Fruit fly (Drosophila melanogaster): ENCODE data around the gene Alg14.

The Alg14 gene

DNA sequence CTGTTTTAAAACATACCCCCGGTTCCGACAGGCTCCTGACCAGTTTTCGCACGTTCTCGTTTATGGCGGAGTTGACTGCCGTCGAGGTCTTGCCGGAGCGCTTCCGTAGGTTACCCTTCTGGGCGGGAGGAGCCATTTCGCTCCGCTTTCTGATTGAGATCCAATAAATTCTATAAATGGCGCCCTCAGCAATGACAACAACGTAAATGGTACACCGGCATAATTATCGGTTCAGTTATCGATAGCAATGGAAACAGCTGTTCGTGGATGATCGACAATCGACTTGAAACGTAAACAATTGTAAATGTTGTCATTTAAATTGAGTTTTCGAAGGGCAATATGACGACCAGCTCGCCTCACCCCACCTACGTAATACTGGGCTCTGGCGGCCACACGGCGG, at the start of gene Alg14, which contains the start of gene Grip128:
Gene Alg14, plus strand, starts transcription at position 261 of the 400 bp plus-strand sequence.
Gene Grip128, minus strand, starts transcription at position 216 of the 400 bp plus-strand sequence.
- TF ChIP-seq insv (optimal IDR thresholded peaks at IDR 0.05) (no peak), Myc (optimal IDR thresholded peaks at IDR 0.05) (no peak), psq (optimal IDR thresholded peaks at IDR 0.05) (no peak), h (optimal IDR thresholded peaks at IDR 0.05) (no peak), Sin3A (optimal IDR thresholded peaks at IDR 0.05) (no peak), ttk (optimal IDR thresholded peaks at IDR 0.05) (no peak)

dm6 chrX:15441245-15441644, 30.7 kb upstream of the Alg14 start, which contains the start of gene Cngl:
Gene Cngl, minus strand, starts transcription at chrX:15441252.
- TF ChIP-seq Sin3A (optimal IDR thresholded peaks at IDR 0.05): no peak
- TF ChIP-seq h (optimal IDR thresholded peaks at IDR 0.05): no peak
- TF ChIP-seq psq (optimal IDR thresholded peaks at IDR 0.05): no peak
- no peak for TF ChIP-seq Myc (optimal IDR thresholded peaks at IDR 0.05)
- no peak for TF ChIP-seq insv (optimal IDR thresholded peaks at IDR 0.05)
- TF ChIP-seq ttk (optimal IDR thresholded peaks at IDR 0.05): no peak

DNA sequence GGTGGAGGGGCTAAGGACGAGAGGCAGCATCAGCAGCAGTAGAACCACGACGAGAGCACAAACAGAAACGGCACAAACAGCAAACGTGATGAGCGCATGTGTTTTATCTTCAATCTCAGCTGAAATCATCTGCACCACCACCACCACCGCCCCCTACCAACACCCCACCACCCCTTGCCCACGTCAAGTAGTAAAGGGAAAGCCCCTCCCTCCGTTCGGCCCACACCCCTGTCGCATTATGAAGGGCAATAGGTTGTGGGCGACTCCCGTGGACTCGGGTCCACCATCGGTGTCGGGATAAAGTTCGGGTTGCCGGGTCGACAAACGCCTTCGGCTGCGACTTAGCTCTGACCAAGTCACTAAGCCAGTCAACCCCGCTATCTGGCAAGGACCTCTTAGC, 28.5 kb upstream of the Alg14 start:
- TF ChIP-seq Myc (optimal IDR thresholded peaks at IDR 0.05) (no peak), psq (optimal IDR thresholded peaks at IDR 0.05) (no peak), insv (optimal IDR thresholded peaks at IDR 0.05) (no peak), ttk (optimal IDR thresholded peaks at IDR 0.05) (no peak), Sin3A (optimal IDR thresholded peaks at IDR 0.05) (no peak), h (optimal IDR thresholded peaks at IDR 0.05) (no peak)

- TF ChIP-seq h (optimal IDR thresholded peaks at IDR 0.05) (no peak), ttk (optimal IDR thresholded peaks at IDR 0.05) (no peak), psq (optimal IDR thresholded peaks at IDR 0.05) (no peak), insv (optimal IDR thresholded peaks at IDR 0.05) (no peak), Myc (optimal IDR thresholded peaks at IDR 0.05) (no peak)
Observed at dm6 chrX:15448136-15448535, 23.8 kb upstream of the Alg14 start.

DNA sequence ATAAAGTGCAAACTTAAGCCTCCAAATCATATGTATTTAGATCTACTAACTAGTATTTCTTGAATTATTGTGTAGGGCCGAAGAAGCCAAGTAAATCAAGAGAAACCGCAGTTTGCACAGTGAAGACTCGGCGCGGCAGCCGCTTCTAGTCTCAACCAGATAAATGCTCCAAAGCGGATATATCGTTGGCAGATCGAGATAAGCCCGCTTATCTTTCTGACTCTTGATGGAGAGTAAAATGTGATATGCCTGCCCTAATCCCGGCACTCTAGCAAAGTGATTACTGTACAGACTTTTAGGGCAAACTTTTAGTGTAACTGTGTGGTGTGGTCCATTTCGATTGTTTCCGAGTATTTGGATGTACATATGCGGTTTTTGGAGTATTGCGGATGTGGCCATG, 23.2 kb upstream of the Alg14 start:
- TF ChIP-seq psq (optimal IDR thresholded peaks at IDR 0.05) (no peak), Myc (optimal IDR thresholded peaks at IDR 0.05) (no peak), ttk (optimal IDR thresholded peaks at IDR 0.05) (no peak), Sin3A (optimal IDR thresholded peaks at IDR 0.05) (no peak), insv (optimal IDR thresholded peaks at IDR 0.05) (no peak), h (optimal IDR thresholded peaks at IDR 0.05) (no peak)

DNA sequence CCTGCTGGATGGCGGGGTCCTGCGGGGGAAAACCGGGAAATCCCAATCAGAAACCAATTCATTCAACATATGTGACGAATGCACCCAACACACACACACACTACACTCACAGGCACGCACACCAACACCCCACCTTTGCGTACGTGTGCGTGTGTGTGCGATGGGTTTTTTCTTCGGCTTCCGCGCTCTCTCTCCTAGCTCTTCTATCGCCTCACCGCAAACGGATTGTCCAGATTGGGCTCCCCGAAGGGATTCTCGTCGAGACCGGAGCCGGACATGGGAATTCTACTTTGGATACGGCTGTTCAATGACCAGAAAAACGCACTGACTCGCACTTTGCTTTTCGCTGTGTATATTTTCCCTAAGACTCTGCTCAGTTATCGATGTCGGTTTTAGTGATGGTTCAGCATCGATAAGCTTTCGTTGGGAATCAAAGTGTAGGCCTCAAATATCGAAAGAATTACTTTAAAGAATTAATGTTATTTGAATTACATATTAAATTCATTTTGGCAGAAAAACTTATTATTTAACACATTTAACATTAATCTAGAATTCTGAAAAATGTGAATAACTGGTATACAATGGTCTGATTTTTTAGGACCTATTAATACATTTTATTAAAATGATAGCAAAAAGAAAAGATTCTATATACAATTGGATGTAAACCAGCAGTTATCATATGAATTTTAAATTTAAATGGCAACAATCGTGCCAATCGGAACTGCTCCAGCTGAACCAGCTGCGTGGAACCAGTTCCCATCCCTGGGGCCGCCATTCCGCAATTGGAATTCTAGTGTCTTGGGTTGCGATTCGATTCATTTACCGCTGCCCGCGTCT, 22.3 kb upstream of the Alg14 start, which contains the start of the genes Scamp and Ahcy:
Gene Scamp, minus strand, starts transcription at position 394 of the 837 bp plus-strand sequence.
Gene Ahcy, plus strand, starts transcription at position 772 of the 837 bp plus-strand sequence.
- TF ChIP-seq insv (optimal IDR thresholded peaks at IDR 0.05): no peak

- TF ChIP-seq h (optimal IDR thresholded peaks at IDR 0.05) (no peak), ttk (optimal IDR thresholded peaks at IDR 0.05) (no peak), Myc (optimal IDR thresholded peaks at IDR 0.05) (no peak), psq (optimal IDR thresholded peaks at IDR 0.05) (no peak), insv (optimal IDR thresholded peaks at IDR 0.05) (no peak), Sin3A (optimal IDR thresholded peaks at IDR 0.05) (no peak)
Observed at dm6 chrX:15450327-15450644, 21.7 kb upstream of the Alg14 start.

DNA sequence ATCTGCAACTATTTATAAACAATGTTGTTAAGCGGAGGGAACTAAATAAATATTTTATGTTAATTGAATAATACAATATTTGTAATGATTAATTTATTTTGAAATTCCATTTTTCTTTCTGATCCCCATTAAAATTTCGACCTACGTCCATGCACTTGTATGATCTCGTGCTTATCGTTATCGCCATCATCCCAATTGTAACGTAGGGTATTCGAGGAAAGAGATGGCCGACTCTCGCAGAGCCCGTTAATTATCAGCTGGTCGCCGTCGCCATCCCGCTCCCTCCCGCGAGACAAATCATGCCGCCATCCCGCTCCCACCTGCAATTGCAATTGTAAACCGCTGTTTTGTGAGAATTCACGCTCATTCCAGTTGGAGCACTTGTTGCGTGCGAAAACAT, 18.8 kb upstream of the Alg14 start, which contains the start of gene CG11655:
Gene CG11655, plus strand, starts transcription at position 351 of the 400 bp plus-strand sequence.
- TF ChIP-seq psq (optimal IDR thresholded peaks at IDR 0.05) (no peak), h (optimal IDR thresholded peaks at IDR 0.05) (no peak), Myc (optimal IDR thresholded peaks at IDR 0.05) (no peak)

DNA sequence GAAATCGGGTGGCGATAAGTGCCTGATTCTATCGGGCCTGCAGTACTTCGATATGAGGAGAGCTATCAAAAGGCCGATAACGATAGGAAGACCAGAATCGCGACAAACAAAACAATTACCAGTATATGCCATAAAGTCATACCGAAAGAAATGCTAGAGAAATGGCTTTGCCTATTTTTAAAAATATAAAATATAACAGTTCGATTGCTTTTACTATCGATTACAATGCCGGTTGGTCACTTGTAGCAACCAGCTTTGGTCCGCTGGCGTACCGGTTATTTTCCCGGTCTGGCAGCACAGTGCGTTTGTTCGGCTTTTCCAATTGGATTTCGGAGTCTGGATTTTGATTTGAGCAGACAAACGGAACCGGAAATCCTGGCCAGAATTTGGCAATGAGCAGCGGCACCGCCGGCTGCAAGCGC, 9.5 kb upstream of the Alg14 start, which contains the start of the genes shtd, CG6294 and CG6299:
Gene shtd, minus strand, starts transcription at position 6 of the 422 bp plus-strand sequence.
Gene CG6294, plus strand, starts transcription at position 287 of the 422 bp plus-strand sequence.
Gene CG6299, plus strand, starts transcription at position 287 of the 422 bp plus-strand sequence.
- TF ChIP-seq Sin3A (optimal IDR thresholded peaks at IDR 0.05) (no peak), insv (optimal IDR thresholded peaks at IDR 0.05) (peak; percentile 87)

DNA sequence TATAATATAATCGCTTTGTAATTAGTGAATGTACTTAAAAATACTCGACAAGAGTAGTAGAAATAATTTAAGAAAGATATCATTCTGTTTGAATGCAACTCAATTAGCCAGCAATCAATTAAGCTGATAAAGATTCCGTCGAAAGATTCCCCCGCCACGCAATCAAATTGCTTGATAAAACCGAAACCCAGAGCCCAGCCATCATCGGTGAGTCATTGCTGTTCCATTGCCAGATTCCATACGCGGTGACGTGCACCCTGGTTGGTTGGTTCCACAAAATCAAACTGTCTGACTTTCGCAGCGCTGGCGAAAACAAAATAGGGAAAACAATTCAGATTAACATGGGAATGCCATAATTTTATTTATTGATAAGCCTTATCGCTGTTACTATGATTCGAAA, 7.4 kb upstream of the Alg14 start:
- no peak for TF ChIP-seq psq (optimal IDR thresholded peaks at IDR 0.05)

DNA sequence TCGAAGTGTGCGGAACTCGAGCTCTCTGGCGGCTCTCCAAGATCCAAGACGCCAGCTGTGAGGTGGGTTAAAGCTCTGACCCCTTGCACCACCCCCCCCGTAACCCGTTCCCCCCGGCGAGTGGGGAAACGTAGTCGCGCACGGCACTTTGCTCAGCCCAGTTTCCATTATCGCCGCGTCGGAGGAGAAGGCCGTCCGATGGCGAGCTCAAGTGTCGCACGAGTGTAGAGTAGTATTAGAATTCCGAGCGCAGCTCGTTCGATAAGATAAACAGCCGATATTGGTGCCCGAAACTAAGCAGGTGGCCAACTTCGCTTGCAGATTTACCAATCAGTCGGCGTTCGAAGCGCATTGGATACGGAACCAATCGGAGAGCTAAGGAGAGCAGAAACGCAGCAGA, 6.6 kb upstream of the Alg14 start:
- TF ChIP-seq h (optimal IDR thresholded peaks at IDR 0.05): no peak

- TF ChIP-seq insv (optimal IDR thresholded peaks at IDR 0.05) (no peak), Myc (optimal IDR thresholded peaks at IDR 0.05) (no peak), ttk (optimal IDR thresholded peaks at IDR 0.05) (no peak), Sin3A (optimal IDR thresholded peaks at IDR 0.05) (no peak), psq (optimal IDR thresholded peaks at IDR 0.05) (no peak), h (optimal IDR thresholded peaks at IDR 0.05) (no peak)
Observed at dm6 chrX:15467402-15467941, 4.5 kb upstream of the Alg14 start, which contains the start of the genes CG15642 and CG15641. Gene CG15642, minus strand, starts transcription at chrX:15467757. Gene CG15641, plus strand, starts transcription at chrX:15467891.

dm6 chrX:15475367-15475789, 3.4 kb downstream of the Alg14 start, which contains the start of gene mh:
Gene mh, minus strand, starts transcription at chrX:15475400.
- TF ChIP-seq ttk (optimal IDR thresholded peaks at IDR 0.05): no peak
